Fruit fly (Drosophila melanogaster) whole organism: ENCODE measurements around the gene Fam92.

Experiments used
- CG8478 ChIP-seq: fragments of >200 bp; optimal IDR thresholded peaks from 2 replicates; lab custom pipeline; 2018; ENCODE audit warnings: inconsistent platforms
- Dll ChIP-seq: fragments of >200 bp; optimal IDR thresholded peaks from 2 replicates; lab custom pipeline; 2017
- EcR ChIP-seq, 2 experiments: fragments of >200 bp; optimal IDR thresholded peaks; 2 replicates each; lab custom pipeline; 2017; ENCODE audit warnings: missing biosample characterization in 2 of 2, missing genetic modification characterization in 2 of 2, missing genetic modification reagents in 2 of 2
- psq ChIP-seq: fragments of >200 bp; optimal IDR thresholded peaks from 2 replicates; lab custom pipeline; 2017
- usp ChIP-seq: fragments of >200 bp; optimal IDR thresholded peaks from 2 replicates; lab custom pipeline; 2017; ENCODE audit warnings: missing biosample characterization, missing genetic modification characterization, mixed read lengths

DNA sequence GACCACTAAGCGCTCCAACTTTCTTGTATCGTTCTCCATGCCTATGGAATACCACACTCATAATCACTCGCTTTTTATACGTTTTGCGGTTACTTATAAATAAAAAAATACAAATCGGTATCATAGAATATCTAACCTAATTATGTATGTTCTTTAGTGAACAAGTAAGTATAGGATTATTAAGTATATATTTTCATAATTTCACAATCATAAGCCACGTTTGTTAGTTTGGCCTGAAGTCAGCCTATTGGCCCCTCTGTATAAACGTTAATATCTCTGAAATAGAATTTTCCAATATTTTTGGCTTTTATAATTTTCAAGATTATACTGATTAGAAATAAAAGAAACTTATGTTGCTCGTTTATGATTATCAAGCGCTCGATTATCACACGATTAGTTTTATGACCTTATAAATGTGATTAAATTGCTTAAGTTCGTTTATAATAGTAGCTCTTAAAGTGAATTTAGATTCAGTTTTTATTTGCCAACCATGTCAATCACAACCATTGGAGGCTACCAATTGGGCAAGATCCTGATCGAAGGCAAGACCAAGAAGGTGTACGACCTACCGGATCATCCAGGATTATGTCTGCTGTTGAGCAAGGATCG lies 28.6 kb downstream of the Fam92 start, which contains the start of gene CG5418:
- TF ChIP-seq CG8478 (lab: Kevin White, UChicago): no peak
- no peak for TF ChIP-seq Dll (lab: Kevin White, UChicago)
- TF ChIP-seq EcR (GFP tag; optimal IDR thresholded peaks at IDR 0.05; lab: Kevin White, UChicago): no peak
- TF ChIP-seq usp: no peak
- TF ChIP-seq psq: no peak
